Worm (Caenorhabditis elegans) whole organism, L3 larva: ENCODE measurements around the gene fbxb-2.
"Not testable (repeated sequence)": the region's sequence is repeated elsewhere in the genome, so short reads cannot be mapped to it uniquely, and the experiment has no call there.

Source experiments
- nhr-28 ChIP-seq: fragments of 150-350 bp; optimal IDR thresholded peaks from 2 replicates; lab custom pipeline; 2014; ENCODE audit warnings: missing biosample characterization, missing genetic modification characterization
- unc-62 ChIP-seq: fragments of 150-350 bp; sonication (generic microtip); optimal IDR thresholded peaks from 4 replicates; lab custom pipeline; 2014; ENCODE audit warnings: missing biosample characterization, missing genetic modification reagents, missing genetic modification characterization

- TF ChIP-seq unc-62 (GFP tag; lab: Kevin White, UChicago); nhr-28 (tag; lab: Kevin White, UChicago): not testable (repeated sequence)
Measured at ce11 chrV:19264148-19264547, 27.0 kb upstream of the fbxb-2 start, which contains the start of gene F21D9.1.
